Fruit fly (Drosophila melanogaster) whole organism, embryonic: ENCODE measurements around the gene CG32170.

Experiments used
- Asciz ChIP-seq: fragments of 200-800 bp; sonication (Bioruptor generic); optimal IDR thresholded peaks from 2 replicates; lab custom pipeline; 2017; ENCODE audit warnings: missing biosample characterization, mild to moderate bottlenecking, missing genetic modification characterization, missing genetic modification reagents
- Blimp-1 ChIP-seq: fragments of 200-800 bp; sonication (Bioruptor generic); optimal IDR thresholded peaks from 3 replicates; lab custom pipeline; 2018; ENCODE audit warnings: missing biosample characterization, missing genetic modification characterization, mild to moderate bottlenecking, moderate library complexity, missing genetic modification reagents
- CG10267 ChIP-seq: fragments of 200-800 bp; sonication (Bioruptor generic); optimal IDR thresholded peaks from 2 replicates; lab custom pipeline; 2018; ENCODE audit warnings: missing biosample characterization, mild to moderate bottlenecking, missing genetic modification characterization, moderate library complexity
- CG12391 ChIP-seq: fragments of 200-800 bp; sonication (Bioruptor generic); optimal IDR thresholded peaks from 3 replicates; lab custom pipeline; 2018; ENCODE audit warnings: missing biosample characterization, mild to moderate bottlenecking, missing genetic modification characterization, moderate library complexity
- CG14965 ChIP-seq: fragments of 200-800 bp; sonication (Bioruptor generic); optimal IDR thresholded peaks from 2 replicates; lab custom pipeline; 2016; ENCODE audit warnings: missing biosample characterization, missing genetic modification characterization, borderline replicate concordance
- CG15269 ChIP-seq: fragments of 200-800 bp; sonication (Bioruptor generic); optimal IDR thresholded peaks from 2 replicates; lab custom pipeline; 2018; ENCODE audit warnings: missing biosample characterization, mild to moderate bottlenecking, missing genetic modification characterization, moderate library complexity
- CG15479 ChIP-seq: fragments of 200-800 bp; sonication (Bioruptor generic); optimal IDR thresholded peaks from 3 replicates; lab custom pipeline; 2019; ENCODE audit warnings: missing biosample characterization, mild to moderate bottlenecking, missing genetic modification characterization, moderate library complexity
- CG17359 ChIP-seq: fragments of 200-800 bp; sonication (Bioruptor generic); optimal IDR thresholded peaks from 3 replicates; lab custom pipeline; 2018; ENCODE audit warnings: missing biosample characterization, mild to moderate bottlenecking, missing genetic modification characterization, moderate library complexity
- CG2678 ChIP-seq: fragments of 200-800 bp; sonication (Bioruptor generic); optimal IDR thresholded peaks from 3 replicates; lab custom pipeline; 2019; ENCODE audit warnings: missing biosample characterization, mild to moderate bottlenecking, missing genetic modification characterization, moderate library complexity
- CG2875 ChIP-seq: fragments of 200-800 bp; sonication (Bioruptor generic); optimal IDR thresholded peaks from 2 replicates; lab custom pipeline; 2017; ENCODE audit warnings: missing biosample characterization, mild to moderate bottlenecking, missing genetic modification characterization, missing genetic modification reagents
- CG31441 ChIP-seq: fragments of 200-800 bp; sonication (Bioruptor generic); IDR thresholded peaks from 2 replicates; pipeline ENCODE4 v1.3.6; 2022; ENCODE audit warnings: missing biosample characterization, missing genetic modification characterization
- CG32532 ChIP-seq: fragments of 200-800 bp; sonication (Bioruptor generic); IDR thresholded peaks from 2 replicates; pipeline ENCODE4 v1.3.6; 2022; ENCODE audit warnings: missing biosample characterization, missing genetic modification characterization
- CG32772 ChIP-seq: fragments of 200-800 bp; sonication (Bioruptor generic); IDR thresholded peaks from 2 replicates; pipeline ENCODE4 v1.3.6; 2022; ENCODE audit warnings: missing biosample characterization, missing genetic modification characterization
- CG8089 ChIP-seq: fragments of 200-800 bp; sonication (Bioruptor generic); optimal IDR thresholded peaks from 3 replicates; lab custom pipeline; 2016; ENCODE audit warnings: missing biosample characterization, missing genetic modification characterization
- CG9876 ChIP-seq: fragments of 200-800 bp; sonication (Bioruptor generic); optimal IDR thresholded peaks from 2 replicates; lab custom pipeline; 2016; ENCODE audit warnings: missing biosample characterization, missing genetic modification characterization
- D ChIP-seq, 2 experiments: fragments of 200-800 bp in 1 of 2; fragments of >200 bp in 1 of 2; sonication (Bioruptor generic) in 1 of 2; optimal IDR thresholded peaks; 2 replicates in 1 of 2; 3 replicates in 1 of 2; lab custom pipeline; 2017; ENCODE audit warnings: mild to moderate bottlenecking in 1 of 2, missing biosample characterization in 1 of 2, missing genetic modification characterization in 1 of 2, missing genetic modification reagents in 1 of 2
- Dip2 ChIP-seq: fragments of 200-800 bp; sonication (Bioruptor generic); IDR thresholded peaks from 2 replicates; pipeline ENCODE4 v1.3.6; 2022; ENCODE audit warnings: missing biosample characterization, missing genetic modification characterization
- Dll ChIP-seq: fragments of 200-800 bp; sonication (Bioruptor generic); IDR thresholded peaks from 4 replicates; pipeline ENCODE4 v1.3.6; 2022; ENCODE audit warnings: missing biosample characterization, missing genetic modification characterization; ENCODE audit not compliant: partially characterized antibody
- Dref ChIP-seq: fragments of 200-800 bp; sonication (Bioruptor generic); IDR thresholded peaks from 2 replicates; pipeline ENCODE4 v1.3.6; 2022; ENCODE audit warnings: missing biosample characterization, missing genetic modification characterization
- Hsf ChIP-seq: fragments of 200-800 bp; sonication (Bioruptor generic); optimal IDR thresholded peaks from 3 replicates; lab custom pipeline; 2016; ENCODE audit warnings: missing biosample characterization, missing genetic modification characterization
- Mad ChIP-seq: fragments of 200-800 bp; sonication (Bioruptor generic); optimal IDR thresholded peaks from 2 replicates; lab custom pipeline; 2016; ENCODE audit warnings: missing biosample characterization, missing genetic modification characterization
- Max ChIP-seq: fragments of 200-800 bp; sonication (Bioruptor generic); optimal IDR thresholded peaks from 2 replicates; lab custom pipeline; 2016; ENCODE audit warnings: missing biosample characterization, mild to moderate bottlenecking, missing genetic modification characterization
- Nf-YB ChIP-seq: fragments of 200-800 bp; sonication (Bioruptor generic); optimal IDR thresholded peaks from 3 replicates; lab custom pipeline; 2019; ENCODE audit warnings: missing biosample characterization, mild to moderate bottlenecking, missing genetic modification characterization, moderate library complexity
- Ravus ChIP-seq: fragments of 200-800 bp; sonication (Bioruptor generic); IDR thresholded peaks from 2 replicates; pipeline ENCODE4 v1.3.6; 2022; ENCODE audit warnings: missing biosample characterization, missing genetic modification characterization
- Sox102F ChIP-seq: fragments of 200-800 bp; sonication (Bioruptor generic); optimal IDR thresholded peaks from 2 replicates; lab custom pipeline; 2018; ENCODE audit warnings: missing biosample characterization, mild to moderate bottlenecking, missing genetic modification characterization, moderate library complexity
- Sry-δ ChIP-seq: fragments of 200-800 bp; sonication (Bioruptor generic); optimal IDR thresholded peaks from 2 replicates; lab custom pipeline; 2016; ENCODE audit warnings: missing biosample characterization, missing genetic modification characterization
- YL-1 ChIP-seq: fragments of 200-800 bp; sonication (Bioruptor generic); optimal IDR thresholded peaks from 3 replicates; lab custom pipeline; 2017; ENCODE audit warnings: missing biosample characterization, mild to moderate bottlenecking, missing genetic modification characterization
- aop ChIP-seq: fragments of 200-800 bp; sonication (Bioruptor generic); IDR thresholded peaks from 2 replicates; pipeline ENCODE4 v1.3.6; 2022; ENCODE audit warnings: missing biosample characterization, missing genetic modification characterization
- ato ChIP-seq: fragments of 200-800 bp; sonication (Bioruptor generic); IDR thresholded peaks from 2 replicates; pipeline ENCODE4 v1.3.6; 2022; ENCODE audit warnings: missing biosample characterization, missing genetic modification characterization; ENCODE audit not compliant: partially characterized antibody
- bigmax ChIP-seq: fragments of 200-800 bp; sonication (Bioruptor generic); optimal IDR thresholded peaks from 2 replicates; lab custom pipeline; 2018; ENCODE audit warnings: missing biosample characterization, mild to moderate bottlenecking, missing genetic modification characterization
- bsh ChIP-seq, 2 experiments: fragments of 200-800 bp; sonication (Bioruptor generic); optimal IDR thresholded peaks; 2 replicates each; lab custom pipeline; 2017 to 2018; ENCODE audit warnings: mild to moderate bottlenecking in 2 of 2, missing biosample characterization in 2 of 2, missing genetic modification characterization in 2 of 2, moderate library complexity in 1 of 2
- crp ChIP-seq, 2 experiments: fragments of 200-800 bp; sonication (Bioruptor generic); optimal IDR thresholded peaks; 2 replicates in 1 of 2; 3 replicates in 1 of 2; lab custom pipeline; 2017; ENCODE audit warnings: missing biosample characterization in 2 of 2, missing genetic modification characterization in 2 of 2, mild to moderate bottlenecking in 1 of 2, moderate library complexity in 1 of 2
- dmrt99B ChIP-seq: fragments of 200-800 bp; sonication (Bioruptor generic); optimal IDR thresholded peaks from 2 replicates; lab custom pipeline; 2018; ENCODE audit warnings: missing biosample characterization, mild to moderate bottlenecking, missing genetic modification characterization, moderate library complexity
- grn ChIP-seq: fragments of 200-800 bp; sonication (Bioruptor generic); optimal IDR thresholded peaks from 3 replicates; lab custom pipeline; 2017; ENCODE audit warnings: missing biosample characterization, missing genetic modification characterization
- gsb ChIP-seq: fragments of 200-800 bp; sonication (Bioruptor generic); IDR thresholded peaks from 2 replicates; pipeline ENCODE4 v1.3.6; 2022; ENCODE audit warnings: missing biosample characterization, missing genetic modification characterization
- gt ChIP-seq: fragments of 200-800 bp; sonication (Bioruptor generic); IDR thresholded peaks from 2 replicates; pipeline ENCODE4 v1.3.6; 2022; ENCODE audit warnings: missing biosample characterization, missing genetic modification characterization
- hkb ChIP-seq, 2 experiments: fragments of 200-800 bp in 1 of 2; fragments of >200 bp in 1 of 2; sonication (Bioruptor generic) in 1 of 2; IDR thresholded peaks in 1 of 2; optimal IDR thresholded peaks in 1 of 2; 2 replicates each; pipeline versions ENCODE4 v1.3.6 to Lab custom; 2017 to 2022; ENCODE audit warnings: missing biosample characterization in 1 of 2, missing genetic modification characterization in 1 of 2
- lab ChIP-seq: fragments of 200-800 bp; sonication (Bioruptor generic); optimal IDR thresholded peaks from 3 replicates; lab custom pipeline; 2017; ENCODE audit warnings: missing biosample characterization, missing genetic modification characterization, mild to moderate bottlenecking, moderate library complexity, missing genetic modification reagents
- lilli ChIP-seq: fragments of 200-800 bp; sonication (Bioruptor generic); optimal IDR thresholded peaks from 3 replicates; lab custom pipeline; 2016; ENCODE audit warnings: missing biosample characterization, missing genetic modification characterization
- nau ChIP-seq: fragments of 200-800 bp; sonication (Bioruptor generic); optimal IDR thresholded peaks from 3 replicates; lab custom pipeline; 2017; ENCODE audit warnings: missing biosample characterization, mild to moderate bottlenecking, missing genetic modification characterization, missing genetic modification reagents
- row ChIP-seq: fragments of 200-800 bp; sonication (Bioruptor generic); IDR thresholded peaks from 3 replicates; pipeline ENCODE4 v1.3.6; 2022; ENCODE audit warnings: missing biosample characterization, missing genetic modification characterization
- sens ChIP-seq: fragments of 200-800 bp; sonication (Bioruptor generic); peaks from one replicate; lab custom pipeline; 2016; ENCODE audit warnings: missing biosample characterization, missing genetic modification characterization
- ssp ChIP-seq: fragments of 200-800 bp; sonication (Bioruptor generic); IDR thresholded peaks from 2 replicates; pipeline ENCODE4 v1.3.6; 2022; ENCODE audit warnings: missing biosample characterization, missing genetic modification characterization
- sug ChIP-seq: fragments of 200-800 bp; optimal IDR thresholded peaks from 2 replicates; lab custom pipeline; 2019; ENCODE audit warnings: missing biosample characterization, mild to moderate bottlenecking, missing genetic modification characterization, moderate library complexity
- ttk ChIP-seq: fragments of 200-800 bp; sonication (Bioruptor generic); IDR thresholded peaks from 2 replicates; pipeline ENCODE4 v2.1.2; 2022; ENCODE audit warnings: missing biosample characterization, missing genetic modification characterization
- tup ChIP-seq: fragments of 200-800 bp; sonication (Bioruptor generic); optimal IDR thresholded peaks from 2 replicates; lab custom pipeline; 2016; ENCODE audit warnings: missing biosample characterization, mild to moderate bottlenecking, missing genetic modification characterization, moderate library complexity
- z ChIP-seq: fragments of 200-800 bp; sonication (Bioruptor generic); IDR thresholded peaks from 3 replicates; pipeline ENCODE4 v1.3.6; 2022; ENCODE audit warnings: missing biosample characterization, missing genetic modification characterization
- zen2 ChIP-seq: fragments of 200-800 bp; sonication (Bioruptor generic); IDR thresholded peaks from 3 replicates; pipeline ENCODE4 v1.3.6; 2022; ENCODE audit warnings: missing biosample characterization, missing genetic modification characterization; ENCODE audit not compliant: partially characterized antibody
- zfh1 ChIP-seq: fragments of 200-800 bp; sonication (Bioruptor generic); IDR thresholded peaks from 3 replicates; pipeline ENCODE4 v1.3.6; 2022; ENCODE audit warnings: missing biosample characterization, missing genetic modification characterization

The CG32170 gene

dm6 chr3L:16891914-16892313, 14.8 kb downstream of the CG32170 start:
- TF ChIP-seq nau (no peak), sens (GFP tag; lab: Kevin White, UChicago) (peak; percentile 74), CG8089 (GFP tag; lab: Kevin White, UChicago) (no peak), bigmax (GFP tag; lab: Kevin White, UChicago) (no peak), CG2875 (no peak), lab (GFP tag; lab: Kevin White, UChicago) (peak; percentile 56), aop (GFP tag; lab: Robert Waterston, UW) (no peak), Dref (GFP tag; lab: Robert Waterston, UW) (no peak), Asciz (GFP tag; lab: Kevin White, UChicago) (peak; percentile 16), Nf-YB (GFP tag; lab: Kevin White, UChicago) (no peak), gt (no peak), tup (GFP tag; lab: Kevin White, UChicago) (no peak), Sry-δ (GFP tag; lab: Kevin White, UChicago) (no peak), sug (tag; lab: Kevin White, UChicago) (no peak), lilli (GFP tag; lab: Kevin White, UChicago) (no peak), ttk (GFP tag; lab: Robert Waterston, UW) (no peak), ssp (GFP tag; lab: Robert Waterston, UW) (no peak), Ravus (GFP tag; lab: Robert Waterston, UW) (no peak), CG15269 (no peak), z (GFP tag; lab: Robert Waterston, UW) (no peak), CG9876 (GFP tag; lab: Kevin White, UChicago) (no peak), Dll (GFP tag; lab: Robert Waterston, UW) (no peak), gsb (no peak), Dip2 (GFP tag; lab: Robert Waterston, UW) (no peak), dmrt99B (tag; lab: Kevin White, UChicago) (no peak), grn (GFP tag; lab: Kevin White, UChicago) (peak; percentile 61), Hsf (GFP tag; lab: Kevin White, UChicago) (no peak), Max (GFP tag; lab: Kevin White, UChicago) (no peak), ato (GFP tag; lab: Robert Waterston, UW) (no peak), CG15479 (no peak), zen2 (GFP tag; lab: Robert Waterston, UW) (no peak)

dm6 chr3L:16892728-16893271, 15.7 kb downstream of the CG32170 start:
- TF ChIP-seq CG31441 (GFP tag; lab: Robert Waterston, UW), result 0 out of 2 replicates have a peak, but pooled peaks have one; percentile 14
- no peak for TF ChIP-seq CG12391 (tag; lab: Kevin White, UChicago)
- no peak for TF ChIP-seq CG14965
- TF ChIP-seq hkb (optimal IDR thresholded peaks at IDR 0.05; lab: Kevin White, UChicago), result no peak
- no peak for TF ChIP-seq hkb (GFP tag; IDR thresholded peaks at IDR 0.05; lab: Robert Waterston, UW)
- TF ChIP-seq CG17359, result peak; percentile 30
- peak; percentile 37 for TF ChIP-seq Sox102F (GFP tag; lab: Kevin White, UChicago)
- TF ChIP-seq zfh1 (GFP tag; lab: Robert Waterston, UW), result peak; percentile 26; the same call in 1 of the 3 replicates
- no peak for TF ChIP-seq CG10267
- no peak for TF ChIP-seq Mad (GFP tag; lab: Kevin White, UChicago)
- TF ChIP-seq CG2678 (tag; lab: Kevin White, UChicago), result peak; percentile 21
- peak; percentile 35 for TF ChIP-seq dmrt99B (tag; lab: Kevin White, UChicago)
- 0 out of 3 replicates have a peak, but pooled peaks have one; percentile 16 for TF ChIP-seq row (GFP tag; lab: Robert Waterston, UW)
- peak; percentile 60 for TF ChIP-seq Blimp-1
- no peak for TF ChIP-seq crp (GFP tag; optimal IDR thresholded peaks at IDR 0.05; lab: Kevin White, UChicago)
- TF ChIP-seq D (optimal IDR thresholded peaks at IDR 0.05; lab: Kevin White, UChicago), result no peak
- TF ChIP-seq D (GFP tag; optimal IDR thresholded peaks at IDR 0.05; lab: Kevin White, UChicago), result no peak
- no peak for TF ChIP-seq YL-1 (GFP tag; lab: Kevin White, UChicago)
- peak in 1 of 2 experiments; percentile 58 for TF ChIP-seq bsh (GFP tag; optimal IDR thresholded peaks at IDR 0.05; lab: Kevin White, UChicago)
- TF ChIP-seq CG32772 (GFP tag; lab: Robert Waterston, UW), result 0 out of 2 replicates have a peak, but pooled peaks have one; percentile 18
- no peak for TF ChIP-seq CG32532 (GFP tag; lab: Robert Waterston, UW)
